Fruit fly (Drosophila melanogaster) whole organism, adult: Measurements from ENCODE around the gene CG14676.

ENCODE experiments used
- CG12768 ChIP-seq: fragments of 200-800 bp; sonication (Bioruptor generic); optimal IDR thresholded peaks from 2 replicates; lab custom pipeline; 2017; ENCODE audit warnings: missing biosample characterization, missing genetic modification characterization, mild to moderate bottlenecking, moderate library complexity, missing genetic modification reagents
- CG14711 ChIP-seq: fragments of 200-800 bp; sonication (Bioruptor generic); optimal IDR thresholded peaks from 2 replicates; lab custom pipeline; 2018; ENCODE audit warnings: missing biosample characterization, mild to moderate bottlenecking, missing genetic modification characterization, moderate library complexity
- CG33017 ChIP-seq: fragments of 200-800 bp; sonication (Bioruptor generic); optimal IDR thresholded peaks from 2 replicates; lab custom pipeline; 2018; ENCODE audit warnings: missing biosample characterization, mild to moderate bottlenecking, missing genetic modification characterization, moderate library complexity
- CG5204 ChIP-seq: fragments of 200-800 bp; sonication (Bioruptor generic); optimal IDR thresholded peaks from 2 replicates; lab custom pipeline; 2016; ENCODE audit warnings: missing biosample characterization, missing genetic modification characterization
- CG7045 ChIP-seq: fragments of 200-800 bp; sonication (Bioruptor generic); optimal IDR thresholded peaks from 2 replicates; lab custom pipeline; 2017; ENCODE audit warnings: missing biosample characterization, mild to moderate bottlenecking, missing genetic modification characterization
- CG7101 ChIP-seq: fragments of 200-800 bp; sonication (Bioruptor generic); optimal IDR thresholded peaks from 2 replicates; lab custom pipeline; 2018; ENCODE audit warnings: missing biosample characterization, mild to moderate bottlenecking, missing genetic modification characterization, moderate library complexity
- Clk ChIP-seq: fragments of 200-800 bp; sonication (Bioruptor generic); optimal IDR thresholded peaks from 2 replicates; lab custom pipeline; 2017; ENCODE audit warnings: missing biosample characterization, missing genetic modification characterization
- Crg-1 ChIP-seq: fragments of 200-800 bp; sonication (Bioruptor generic); optimal IDR thresholded peaks from 2 replicates; lab custom pipeline; 2016; ENCODE audit warnings: missing biosample characterization, missing genetic modification characterization
- Hr96 ChIP-seq: fragments of 200-800 bp; sonication (Bioruptor generic); optimal IDR thresholded peaks from 2 replicates; lab custom pipeline; 2016; ENCODE audit warnings: missing biosample characterization, missing genetic modification characterization
- Mnt ChIP-seq: fragments of 200-800 bp; sonication (Bioruptor generic); optimal IDR thresholded peaks from 2 replicates; lab custom pipeline; 2016; ENCODE audit warnings: missing biosample characterization, mild to moderate bottlenecking, missing genetic modification characterization
- bab1 ChIP-seq: fragments of 200-800 bp; sonication (Bioruptor generic); optimal IDR thresholded peaks from 3 replicates; lab custom pipeline; 2019; ENCODE audit warnings: missing biosample characterization, mild to moderate bottlenecking, missing genetic modification characterization, moderate library complexity
- cic ChIP-seq: fragments of 200-800 bp; sonication (Bioruptor generic); optimal IDR thresholded peaks from 2 replicates; lab custom pipeline; 2017; ENCODE audit warnings: missing biosample characterization, mild to moderate bottlenecking, missing genetic modification characterization, moderate library complexity
- cnc ChIP-seq, 2 experiments: fragments of >200 bp; optimal IDR thresholded peaks; 2 replicates each; lab custom pipeline; 2017
- kay ChIP-seq: fragments of 200-800 bp; sonication (Bioruptor generic); peaks from one replicate; lab custom pipeline; 2016; ENCODE audit warnings: missing biosample characterization, missing genetic modification characterization, borderline replicate concordance
- ovo ChIP-seq: fragments of 200-800 bp; sonication (Bioruptor generic); optimal IDR thresholded peaks from 2 replicates; lab custom pipeline; 2016; ENCODE audit warnings: missing biosample characterization, missing genetic modification characterization
- tj ChIP-seq: fragments of 200-800 bp; sonication (Bioruptor generic); optimal IDR thresholded peaks from 3 replicates; lab custom pipeline; 2017; ENCODE audit warnings: missing biosample characterization, mild to moderate bottlenecking, missing genetic modification characterization, moderate library complexity
- toe ChIP-seq: fragments of 200-800 bp; sonication (Bioruptor generic); optimal IDR thresholded peaks from 2 replicates; lab custom pipeline; 2016; ENCODE audit warnings: missing biosample characterization, missing genetic modification characterization

The CG14676 gene

dm6 chr3R:5871393-5871792 lies 24.4 kb downstream of the CG14676 start:
- TF ChIP-seq toe: no peak
- no peak for TF ChIP-seq CG12768
- TF ChIP-seq Hr96 (GFP tag; lab: Kevin White, UChicago): no peak
- TF ChIP-seq bab1 (GFP tag; lab: Kevin White, UChicago): no peak
- no peak for TF ChIP-seq Clk
- TF ChIP-seq cic (GFP tag; lab: Kevin White, UChicago): no peak
- no peak for TF ChIP-seq CG7045 (GFP tag; lab: Kevin White, UChicago)
- no peak for TF ChIP-seq CG33017
- TF ChIP-seq cnc (optimal IDR thresholded peaks at IDR 0.05; lab: Kevin White, UChicago): no peak
- TF ChIP-seq tj: no peak
- TF ChIP-seq ovo: no peak
- no peak for TF ChIP-seq CG5204 (GFP tag; lab: Kevin White, UChicago)
- TF ChIP-seq Crg-1 (GFP tag; lab: Kevin White, UChicago): no peak

- TF ChIP-seq Hr96 (GFP tag; lab: Kevin White, UChicago) (no peak), toe (no peak), CG5204 (GFP tag; lab: Kevin White, UChicago) (no peak), cic (GFP tag; lab: Kevin White, UChicago) (no peak), kay (GFP tag; lab: Kevin White, UChicago) (no peak), CG14711 (tag; lab: Kevin White, UChicago) (no peak), tj (no peak), Clk (no peak)
These were observed 30.3 kb downstream of the CG14676 start for dm6 chr3R:5877367-5877766.

- no peak for TF ChIP-seq kay (GFP tag; lab: Kevin White, UChicago)
- no peak for TF ChIP-seq toe
- TF ChIP-seq Hr96 (GFP tag; lab: Kevin White, UChicago): no peak
- no peak for TF ChIP-seq cnc (optimal IDR thresholded peaks at IDR 0.05; lab: Kevin White, UChicago)
- TF ChIP-seq Clk: no peak
- TF ChIP-seq Mnt: no peak
- no peak for TF ChIP-seq CG7045 (GFP tag; lab: Kevin White, UChicago)
- TF ChIP-seq ovo: no peak
- TF ChIP-seq bab1 (GFP tag; lab: Kevin White, UChicago): no peak
- no peak for TF ChIP-seq CG5204 (GFP tag; lab: Kevin White, UChicago)
- no peak for TF ChIP-seq CG14711 (tag; lab: Kevin White, UChicago)
- no peak for TF ChIP-seq Crg-1 (GFP tag; lab: Kevin White, UChicago)
- no peak for TF ChIP-seq CG7101 (tag; lab: Kevin White, UChicago)
These were observed 34.3 kb downstream of the CG14676 start for dm6 chr3R:5881308-5881707.
